Worm (Caenorhabditis elegans): ENCODE data around the gene W02F12.4.

The W02F12.4 gene

DNA sequence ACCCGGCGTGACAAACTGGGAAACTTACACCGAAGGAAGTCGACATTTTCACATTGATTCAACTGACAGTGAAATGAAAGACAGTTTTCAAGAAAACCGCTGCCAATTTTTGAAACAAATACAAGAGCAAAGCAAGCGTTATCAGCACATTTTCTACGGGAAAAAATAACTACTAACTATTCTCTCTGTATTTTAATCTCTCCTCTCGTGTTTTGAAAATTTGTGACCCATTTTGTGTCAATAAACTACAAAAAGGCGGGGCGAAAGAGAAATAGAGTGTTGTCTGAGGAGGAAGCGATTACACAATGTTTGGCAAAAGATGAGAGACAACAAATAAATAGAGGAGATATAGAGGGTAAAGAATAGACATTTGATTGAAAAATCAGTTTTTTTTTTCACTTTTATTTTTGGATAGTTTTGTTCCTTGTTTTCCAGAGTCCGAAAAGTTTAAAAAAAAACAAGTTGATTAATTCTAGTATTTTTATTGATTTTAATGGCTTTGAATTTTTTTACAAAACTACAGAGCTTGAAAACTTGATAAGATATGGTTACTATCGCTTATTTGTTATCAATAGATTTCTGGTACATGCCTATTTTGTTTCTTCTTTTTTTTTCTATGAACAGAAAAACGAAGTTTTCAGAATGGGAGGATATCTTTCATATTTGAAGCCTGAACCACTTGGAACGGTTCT is 30.4 kb downstream of the W02F12.4 start, which contains the start of gene cest-34:
TSS of gene cest-34 (plus strand) at position 642 of the 692 bp plus-strand sequence.
- no peak for TF ChIP-seq T22C8.4 (GFP tag; IDR thresholded peaks at IDR 0.05)
- TF ChIP-seq med-1 (GFP tag; optimal IDR thresholded peaks at IDR 0.05; ENCODE audit: insufficient read depth): no peak
- TF ChIP-seq ztf-23 (GFP tag; IDR thresholded peaks at IDR 0.05): no peak
- no peak for TF ChIP-seq tab-1 (GFP tag; IDR thresholded peaks at IDR 0.05)
- no peak for TF ChIP-seq cog-1 (tag; optimal IDR thresholded peaks at IDR 0.05)
- no peak for TF ChIP-seq ztf-29 (GFP tag; IDR thresholded peaks at IDR 0.05)
- TF ChIP-seq flt-1 (GFP tag; IDR thresholded peaks at IDR 0.05): no peak
- no peak for TF ChIP-seq klf-2 (GFP tag; conservative IDR thresholded peaks at IDR 0.05)
- TF ChIP-seq ref-1 (GFP tag; conservative IDR thresholded peaks at IDR 0.05): no peak

- no peak for TF ChIP-seq cog-1 (tag; optimal IDR thresholded peaks at IDR 0.05)
- no peak for TF ChIP-seq flt-1 (GFP tag; IDR thresholded peaks at IDR 0.05)
- TF ChIP-seq med-1 (GFP tag; optimal IDR thresholded peaks at IDR 0.05; ENCODE audit: insufficient read depth): no peak
- TF ChIP-seq klf-2 (GFP tag; conservative IDR thresholded peaks at IDR 0.05): no peak
- no peak for TF ChIP-seq T22C8.4 (GFP tag; IDR thresholded peaks at IDR 0.05)
- TF ChIP-seq ztf-23 (GFP tag; IDR thresholded peaks at IDR 0.05): no peak
- no peak for TF ChIP-seq ztf-29 (GFP tag; IDR thresholded peaks at IDR 0.05)
- TF ChIP-seq ref-1 (GFP tag; conservative IDR thresholded peaks at IDR 0.05): no peak
- TF ChIP-seq tab-1 (GFP tag; IDR thresholded peaks at IDR 0.05): no peak
These were observed 32.8 kb downstream of the W02F12.4 start, which contains the start of gene cest-31 for ce11 chrV:6673967-6674366. Gene cest-31 (plus strand): TSS chrV:6674267.

- TF ChIP-seq tab-1 (GFP tag; IDR thresholded peaks at IDR 0.05) (no peak), med-1 (GFP tag; optimal IDR thresholded peaks at IDR 0.05; ENCODE audit: insufficient read depth) (no peak), ztf-29 (GFP tag; IDR thresholded peaks at IDR 0.05) (no peak), klf-2 (GFP tag; conservative IDR thresholded peaks at IDR 0.05) (no peak), flt-1 (GFP tag; IDR thresholded peaks at IDR 0.05) (no peak), ref-1 (GFP tag; conservative IDR thresholded peaks at IDR 0.05) (no peak), T22C8.4 (GFP tag; IDR thresholded peaks at IDR 0.05) (no peak), ztf-23 (GFP tag; IDR thresholded peaks at IDR 0.05) (no peak), cog-1 (tag; optimal IDR thresholded peaks at IDR 0.05) (no peak)
These were observed 37.2 kb downstream of the W02F12.4 start, which contains the start of gene cest-28 for ce11 chrV:6669520-6669919. Gene cest-28 (plus strand): TSS chrV:6669820.

- TF ChIP-seq med-1 (GFP tag; optimal IDR thresholded peaks at IDR 0.05; ENCODE audit: insufficient read depth) (no peak), flt-1 (GFP tag; IDR thresholded peaks at IDR 0.05) (no peak), klf-2 (GFP tag; conservative IDR thresholded peaks at IDR 0.05) (no peak), ztf-29 (GFP tag; IDR thresholded peaks at IDR 0.05) (no peak), tab-1 (GFP tag; IDR thresholded peaks at IDR 0.05) (no peak)
These were observed 38.0 kb downstream of the W02F12.4 start, which contains the start of gene str-180 for ce11 chrV:6668741-6669140. Gene str-180 (minus strand): TSS chrV:6668841.

DNA sequence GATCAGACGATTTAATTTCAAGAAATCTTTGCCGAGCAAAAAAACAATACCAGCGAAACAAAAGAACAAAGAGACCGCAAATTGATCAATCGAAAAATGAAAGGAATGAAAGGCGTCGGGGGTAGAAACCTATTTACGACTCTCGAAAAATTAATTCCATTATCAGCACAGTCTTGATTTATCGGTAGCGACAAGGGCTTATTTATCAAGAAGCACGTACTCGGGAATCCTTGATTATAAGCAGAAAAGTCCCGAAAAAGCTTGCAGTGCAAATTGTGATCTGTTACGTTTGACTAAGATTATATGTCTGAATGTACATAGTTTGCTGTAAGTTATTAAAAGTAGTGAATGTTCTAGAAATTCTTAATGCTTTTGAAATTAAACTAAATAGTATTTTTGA is 40.2 kb downstream of the W02F12.4 start:
- TF ChIP-seq cog-1 (tag; optimal IDR thresholded peaks at IDR 0.05): no peak
- no peak for TF ChIP-seq med-1 (GFP tag; optimal IDR thresholded peaks at IDR 0.05; ENCODE audit: insufficient read depth)
- TF ChIP-seq klf-2 (GFP tag; conservative IDR thresholded peaks at IDR 0.05): no peak
- TF ChIP-seq ztf-29 (GFP tag; IDR thresholded peaks at IDR 0.05): no peak
- TF ChIP-seq flt-1 (GFP tag; IDR thresholded peaks at IDR 0.05): no peak
- TF ChIP-seq T22C8.4 (GFP tag; IDR thresholded peaks at IDR 0.05): no peak
- no peak for TF ChIP-seq ztf-23 (GFP tag; IDR thresholded peaks at IDR 0.05)
- TF ChIP-seq tab-1 (GFP tag; IDR thresholded peaks at IDR 0.05): no peak
- TF ChIP-seq ref-1 (GFP tag; conservative IDR thresholded peaks at IDR 0.05): no peak

ce11 chrV:6665751-6666150 is 41.0 kb downstream of the W02F12.4 start, which contains the start of gene pmp-5:
Gene pmp-5 (minus strand): TSS chrV:6665813.
- no peak for TF ChIP-seq cog-1 (tag; optimal IDR thresholded peaks at IDR 0.05)
- no peak for TF ChIP-seq med-1 (GFP tag; optimal IDR thresholded peaks at IDR 0.05; ENCODE audit: insufficient read depth)
- no peak for TF ChIP-seq ref-1 (GFP tag; conservative IDR thresholded peaks at IDR 0.05)
- TF ChIP-seq klf-2 (GFP tag; conservative IDR thresholded peaks at IDR 0.05): no peak
- no peak for TF ChIP-seq ztf-23 (GFP tag; IDR thresholded peaks at IDR 0.05)
- TF ChIP-seq tab-1 (GFP tag; IDR thresholded peaks at IDR 0.05): no peak
- TF ChIP-seq flt-1 (GFP tag; IDR thresholded peaks at IDR 0.05): no peak
- TF ChIP-seq T22C8.4 (GFP tag; IDR thresholded peaks at IDR 0.05): no peak
- TF ChIP-seq ztf-29 (GFP tag; IDR thresholded peaks at IDR 0.05): no peak

ce11 chrV:6662505-6662904 is 44.2 kb downstream of the W02F12.4 start:
- TF ChIP-seq cog-1 (tag; optimal IDR thresholded peaks at IDR 0.05): no peak
- no peak for TF ChIP-seq med-1 (GFP tag; optimal IDR thresholded peaks at IDR 0.05; ENCODE audit: insufficient read depth)
- no peak for TF ChIP-seq ztf-29 (GFP tag; IDR thresholded peaks at IDR 0.05)
- no peak for TF ChIP-seq ref-1 (GFP tag; conservative IDR thresholded peaks at IDR 0.05)
- TF ChIP-seq T22C8.4 (GFP tag; IDR thresholded peaks at IDR 0.05): no peak
- no peak for TF ChIP-seq flt-1 (GFP tag; IDR thresholded peaks at IDR 0.05)
- TF ChIP-seq klf-2 (GFP tag; conservative IDR thresholded peaks at IDR 0.05): no peak
- TF ChIP-seq tab-1 (GFP tag; IDR thresholded peaks at IDR 0.05): no peak
- TF ChIP-seq ztf-23 (GFP tag; IDR thresholded peaks at IDR 0.05): no peak

ce11 chrV:6661658-6662057 is 45.1 kb downstream of the W02F12.4 start:
- no peak for TF ChIP-seq ztf-29 (GFP tag; IDR thresholded peaks at IDR 0.05)

DNA sequence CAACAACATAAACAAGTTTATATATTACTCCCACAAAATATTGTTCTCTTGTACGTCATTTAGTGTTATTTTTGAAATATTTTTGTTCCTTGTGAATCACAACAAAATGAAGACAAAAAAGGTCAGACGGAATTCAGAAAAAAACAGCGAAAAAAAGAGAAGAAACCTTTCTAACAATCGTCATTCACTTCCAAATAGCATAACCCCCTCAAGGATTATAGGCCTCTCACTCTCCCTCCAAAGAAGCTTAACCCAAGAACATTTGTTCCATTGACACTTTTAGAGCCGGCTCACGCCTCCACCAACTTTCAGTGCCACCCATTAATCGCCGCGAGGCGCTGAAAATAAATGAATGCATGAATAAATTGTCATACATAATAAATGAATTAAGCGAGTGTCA is 47.2 kb downstream of the W02F12.4 start:
- TF ChIP-seq T22C8.4 (GFP tag; IDR thresholded peaks at IDR 0.05) (no peak), klf-2 (GFP tag; conservative IDR thresholded peaks at IDR 0.05) (no peak), ref-1 (GFP tag; conservative IDR thresholded peaks at IDR 0.05) (no peak), ztf-23 (GFP tag; IDR thresholded peaks at IDR 0.05) (no peak), tab-1 (GFP tag; IDR thresholded peaks at IDR 0.05) (no peak), ztf-29 (GFP tag; IDR thresholded peaks at IDR 0.05) (no peak), flt-1 (GFP tag; IDR thresholded peaks at IDR 0.05) (no peak), med-1 (GFP tag; optimal IDR thresholded peaks at IDR 0.05; ENCODE audit: insufficient read depth) (no peak), cog-1 (tag; optimal IDR thresholded peaks at IDR 0.05) (no peak)

DNA sequence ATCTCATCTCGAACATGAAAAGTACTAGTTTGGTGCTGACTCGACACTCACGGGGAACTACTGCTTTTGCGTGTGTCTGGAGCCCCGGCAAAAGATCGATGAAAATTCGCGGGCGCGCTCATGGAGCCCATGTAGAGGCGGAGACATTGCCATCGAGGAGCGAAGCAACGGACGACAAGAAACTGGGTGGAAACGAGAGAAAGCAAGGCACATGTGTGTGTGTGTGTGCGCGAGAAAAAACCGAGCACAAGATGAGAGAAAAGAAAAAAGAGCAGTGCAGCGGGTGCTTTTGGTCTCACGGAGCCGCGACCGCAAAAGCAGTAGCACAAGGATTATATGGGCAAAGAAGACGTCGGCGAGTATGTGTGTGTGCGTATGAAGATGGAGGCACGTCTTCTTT is 48.0 kb downstream of the W02F12.4 start:
- TF ChIP-seq T22C8.4 (GFP tag; IDR thresholded peaks at IDR 0.05) (no peak), ztf-29 (GFP tag; IDR thresholded peaks at IDR 0.05) (no peak), cog-1 (tag; optimal IDR thresholded peaks at IDR 0.05) (no peak), ref-1 (GFP tag; conservative IDR thresholded peaks at IDR 0.05) (no peak), tab-1 (GFP tag; IDR thresholded peaks at IDR 0.05) (no peak), flt-1 (GFP tag; IDR thresholded peaks at IDR 0.05) (no peak), ztf-23 (GFP tag; IDR thresholded peaks at IDR 0.05) (no peak), klf-2 (GFP tag; conservative IDR thresholded peaks at IDR 0.05) (no peak), med-1 (GFP tag; optimal IDR thresholded peaks at IDR 0.05; ENCODE audit: insufficient read depth) (no peak)

All from whole organism, midembryonic.